In the genomic region with DNA sequence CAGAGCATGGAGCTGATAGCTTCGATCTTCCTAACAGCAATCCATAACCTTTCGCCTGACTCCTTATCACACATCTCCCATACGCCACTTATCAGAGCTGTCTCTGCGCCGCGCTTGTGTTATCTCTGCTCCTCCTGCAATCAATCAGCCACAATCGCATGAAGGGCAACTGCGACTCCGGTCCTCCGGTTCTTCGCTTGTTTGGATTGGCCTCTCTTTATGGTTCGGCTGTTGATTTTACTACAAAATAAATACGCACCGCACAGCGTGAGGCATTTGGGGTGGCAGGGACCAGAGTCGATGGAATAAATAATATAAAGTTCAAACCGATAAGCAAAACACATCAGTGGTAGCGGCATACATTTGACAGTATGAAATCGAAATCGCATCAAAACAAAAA, we compare ENCODE assay signal across 1 fruit fly cellular context.
TF ChIP-seq lines count a peak whose summit lies in the region.

No protein-coding gene starts in this region.

TF ChIP-seq in whole organism, embryonic, 481 proteins besides CTCF, POLR2A, EP300 and RAD21 (continued from another document and continues in another):
- no peak for TF ChIP-seq CG7963 (GFP tag; IDR thresholded peaks at IDR 0.05; lab: Robert Waterston, UW; ENCODE audit: partially characterized antibody)
- TF ChIP-seq Sox102F (GFP tag; optimal IDR thresholded peaks at IDR 0.05; lab: Kevin White, UChicago): no peak
- peak; percentile 50 for TF ChIP-seq CG8089 (GFP tag; optimal IDR thresholded peaks at IDR 0.05; lab: Kevin White, UChicago)
- TF ChIP-seq CG33213 (GFP tag; optimal IDR thresholded peaks at IDR 0.05; lab: Kevin White, UChicago): peak; percentile 79
- no peak for TF ChIP-seq aop (GFP tag; IDR thresholded peaks at IDR 0.05; lab: Robert Waterston, UW)
- 0 out of 3 replicates have a peak, but pooled peaks have one; percentile 47 for TF ChIP-seq CG11456 (GFP tag; IDR thresholded peaks at IDR 0.05; lab: Robert Waterston, UW)
- TF ChIP-seq HmgZ (tag; optimal IDR thresholded peaks at IDR 0.05; lab: Kevin White, UChicago): no peak
- peak; percentile 42 for TF ChIP-seq danr (GFP tag; IDR thresholded peaks at IDR 0.05; lab: Robert Waterston, UW)
- TF ChIP-seq dpn (GFP tag; optimal IDR thresholded peaks at IDR 0.05; lab: Kevin White, UChicago): peak in 1 of 2 experiments; percentile 63
- TF ChIP-seq CG34224 (GFP tag; IDR thresholded peaks at IDR 0.05; lab: Robert Waterston, UW; ENCODE audit: partially characterized antibody): no peak
- peak; percentile 63 for TF ChIP-seq Camta (GFP tag; optimal IDR thresholded peaks at IDR 0.05; lab: Kevin White, UChicago)
- TF ChIP-seq dan (GFP tag; IDR thresholded peaks at IDR 0.05; lab: Robert Waterston, UW): no peak
- TF ChIP-seq CG15011 (GFP tag; optimal IDR thresholded peaks at IDR 0.05; lab: Kevin White, UChicago): peak; percentile 65
- TF ChIP-seq sima (GFP tag; optimal IDR thresholded peaks at IDR 0.05; lab: Kevin White, UChicago): no peak
- TF ChIP-seq jigr1 (GFP tag; IDR thresholded peaks at IDR 0.05; lab: Robert Waterston, UW): no peak
- TF ChIP-seq ab (GFP tag; optimal IDR thresholded peaks at IDR 0.05; lab: Kevin White, UChicago): no peak
- TF ChIP-seq CG1529 (GFP tag; optimal IDR thresholded peaks at IDR 0.05; lab: Kevin White, UChicago): peak; percentile 41
- peak; percentile 57 for TF ChIP-seq Sox100B (GFP tag; optimal IDR thresholded peaks at IDR 0.05; lab: Kevin White, UChicago)
- TF ChIP-seq Dip2 (GFP tag; IDR thresholded peaks at IDR 0.05; lab: Robert Waterston, UW): no peak
- peak; percentile 61 for TF ChIP-seq CG12071 (GFP tag; optimal IDR thresholded peaks at IDR 0.05; lab: Kevin White, UChicago)
- peak; percentile 82 for TF ChIP-seq CG7745 (tag; optimal IDR thresholded peaks at IDR 0.05; lab: Kevin White, UChicago)
- TF ChIP-seq CG16815 (GFP tag; optimal IDR thresholded peaks at IDR 0.05; lab: Kevin White, UChicago): peak; percentile 12
- peak; percentile 13 for TF ChIP-seq CG12391 (tag; optimal IDR thresholded peaks at IDR 0.05; lab: Kevin White, UChicago)
- peak; percentile 60 for TF ChIP-seq sqz (GFP tag; optimal IDR thresholded peaks at IDR 0.05; lab: Kevin White, UChicago)
- TF ChIP-seq pros (GFP tag; optimal IDR thresholded peaks at IDR 0.05; lab: Kevin White, UChicago): peak; percentile 24
- no peak for TF ChIP-seq Elba2 (GFP tag; optimal IDR thresholded peaks at IDR 0.05; lab: Kevin White, UChicago)
- peak; percentile 37 for TF ChIP-seq CG17802 (tag; optimal IDR thresholded peaks at IDR 0.05; lab: Kevin White, UChicago)
- TF ChIP-seq h (optimal IDR thresholded peaks at IDR 0.05; lab: Kevin White, UChicago): no peak
- 0 out of 2 replicates have a peak, but pooled peaks have one; percentile 42 for TF ChIP-seq dati (GFP tag; IDR thresholded peaks at IDR 0.05; lab: Robert Waterston, UW)
- TF ChIP-seq D (optimal IDR thresholded peaks at IDR 0.05; lab: Kevin White, UChicago): no peak
- peak; percentile 77 for TF ChIP-seq D (GFP tag; optimal IDR thresholded peaks at IDR 0.05; lab: Kevin White, UChicago)
- peak; percentile 20 for TF ChIP-seq CG4854 (GFP tag; optimal IDR thresholded peaks at IDR 0.05; lab: Kevin White, UChicago)
- 0 out of 3 replicates have a peak, but pooled peaks have one; percentile 30 for TF ChIP-seq CG6175 (GFP tag; IDR thresholded peaks at IDR 0.05; lab: Robert Waterston, UW)
- peak; percentile 31 for TF ChIP-seq CG8924 (tag; optimal IDR thresholded peaks at IDR 0.05; lab: Kevin White, UChicago)
- TF ChIP-seq CG5180 (GFP tag; optimal IDR thresholded peaks at IDR 0.05; lab: Kevin White, UChicago): peak; percentile 24
- peak; percentile 96 for TF ChIP-seq CG15696 (tag; optimal IDR thresholded peaks at IDR 0.05; lab: Kevin White, UChicago)
- TF ChIP-seq sisA (GFP tag; IDR thresholded peaks at IDR 0.05; lab: Robert Waterston, UW): no peak
- TF ChIP-seq vfl (GFP tag; optimal IDR thresholded peaks at IDR 0.05; lab: Kevin White, UChicago): no peak
- no peak for TF ChIP-seq insv (GFP tag; optimal IDR thresholded peaks at IDR 0.05; lab: Kevin White, UChicago)
- TF ChIP-seq az2 (GFP tag; optimal IDR thresholded peaks at IDR 0.05; lab: Kevin White, UChicago): no peak
- TF ChIP-seq CG8478 (optimal IDR thresholded peaks at IDR 0.05; lab: Kevin White, UChicago): no peak
- peak; percentile 85 for TF ChIP-seq CG1792 (GFP tag; optimal IDR thresholded peaks at IDR 0.05; lab: Kevin White, UChicago)
- TF ChIP-seq CG15514 (GFP tag; optimal IDR thresholded peaks at IDR 0.05; lab: Kevin White, UChicago): peak; percentile 17
- TF ChIP-seq CG11085 (GFP tag; IDR thresholded peaks at IDR 0.05; lab: Robert Waterston, UW): peak; percentile 33; the same call in 1 of the 2 replicates
- peak; percentile 78 for TF ChIP-seq onecut (GFP tag; IDR thresholded peaks at IDR 0.05; lab: Robert Waterston, UW)
- TF ChIP-seq CG30431 (GFP tag; optimal IDR thresholded peaks at IDR 0.05; lab: Kevin White, UChicago): peak; percentile 39
- TF ChIP-seq CG32767 (GFP tag; IDR thresholded peaks at IDR 0.05; lab: Robert Waterston, UW): no peak
- peak; percentile 73 for TF ChIP-seq CG18599 (GFP tag; optimal IDR thresholded peaks at IDR 0.05; lab: Kevin White, UChicago)
- peak; percentile 63 for TF ChIP-seq Spps (tag; optimal IDR thresholded peaks at IDR 0.05; lab: Kevin White, UChicago)
- TF ChIP-seq CG3847 (GFP tag; IDR thresholded peaks at IDR 0.05; lab: Robert Waterston, UW): no peak
- TF ChIP-seq sens (GFP tag; lab: Kevin White, UChicago): peak; percentile 95
- no peak for TF ChIP-seq amos (GFP tag; IDR thresholded peaks at IDR 0.05; lab: Robert Waterston, UW; ENCODE audit: partially characterized antibody)
- TF ChIP-seq Rx (GFP tag; IDR thresholded peaks at IDR 0.05; lab: Robert Waterston, UW): 0 out of 2 replicates have a peak, but pooled peaks have one; percentile 39
- peak; percentile 11 for TF ChIP-seq CG11723 (GFP tag; optimal IDR thresholded peaks at IDR 0.05; lab: Kevin White, UChicago)
- TF ChIP-seq CG2875 (GFP tag; optimal IDR thresholded peaks at IDR 0.05; lab: Kevin White, UChicago): peak; percentile 76
- peak; percentile 56 for TF ChIP-seq Nf-YA (GFP tag; IDR thresholded peaks at IDR 0.05; lab: Robert Waterston, UW)
- peak in 1 of 2 experiments; percentile 26 for TF ChIP-seq Hr78 (GFP tag; optimal IDR thresholded peaks at IDR 0.05; lab: Kevin White, UChicago)
- no peak for TF ChIP-seq CG7372 (GFP tag; IDR thresholded peaks at IDR 0.05; lab: Robert Waterston, UW)
- TF ChIP-seq CG2120 (GFP tag; optimal IDR thresholded peaks at IDR 0.05; lab: Kevin White, UChicago): no peak
- peak; percentile 24 for TF ChIP-seq Sry-δ (GFP tag; optimal IDR thresholded peaks at IDR 0.05; lab: Kevin White, UChicago)
- TF ChIP-seq ham (GFP tag; IDR thresholded peaks at IDR 0.05; lab: Robert Waterston, UW): no peak
- no peak for TF ChIP-seq Eip74EF (GFP tag; optimal IDR thresholded peaks at IDR 0.05; lab: Kevin White, UChicago)
- peak; percentile 19 for TF ChIP-seq scrt (GFP tag; optimal IDR thresholded peaks at IDR 0.05; lab: Kevin White, UChicago)
- no peak for TF ChIP-seq gfzf (GFP tag; optimal IDR thresholded peaks at IDR 0.05; lab: Kevin White, UChicago)
- peak; percentile 67 for TF ChIP-seq Blimp-1 (GFP tag; optimal IDR thresholded peaks at IDR 0.05; lab: Kevin White, UChicago)
- peak; percentile 56 for TF ChIP-seq maf-S (GFP tag; optimal IDR thresholded peaks at IDR 0.05; lab: Kevin White, UChicago)
- no peak for TF ChIP-seq tll (GFP tag; optimal IDR thresholded peaks at IDR 0.05; lab: Kevin White, UChicago)
- no peak for TF ChIP-seq Dek (tag; optimal IDR thresholded peaks at IDR 0.05; lab: Kevin White, UChicago)
- peak; percentile 81 for TF ChIP-seq fd102C (GFP tag; optimal IDR thresholded peaks at IDR 0.05; lab: Kevin White, UChicago)
- TF ChIP-seq CG10366 (GFP tag; IDR thresholded peaks at IDR 0.05; lab: Robert Waterston, UW): peak; percentile 32; the same call in 1 of the 2 replicates
- TF ChIP-seq ERR (GFP tag; optimal IDR thresholded peaks at IDR 0.05; lab: Kevin White, UChicago): peak; percentile 44
- TF ChIP-seq Hr51 (GFP tag; optimal IDR thresholded peaks at IDR 0.05; lab: Kevin White, UChicago): peak in 1 of 2 experiments; percentile 70
- peak; percentile 45; the same call in 1 of the 2 replicates for TF ChIP-seq CG4730 (GFP tag; IDR thresholded peaks at IDR 0.05; lab: Robert Waterston, UW)
- TF ChIP-seq CG3838 (GFP tag; optimal IDR thresholded peaks at IDR 0.05; lab: Kevin White, UChicago): peak; percentile 53
- peak; percentile 18 for TF ChIP-seq CoRest (tag; optimal IDR thresholded peaks at IDR 0.05; lab: Kevin White, UChicago)
- TF ChIP-seq Bgb (GFP tag; IDR thresholded peaks at IDR 0.05; lab: Robert Waterston, UW; ENCODE audit: partially characterized antibody): no peak
- no peak for TF ChIP-seq CG13624 (GFP tag; optimal IDR thresholded peaks at IDR 0.05; lab: Kevin White, UChicago)
- TF ChIP-seq chn (GFP tag; optimal IDR thresholded peaks at IDR 0.05; lab: Kevin White, UChicago): peak; percentile 40
- no peak for TF ChIP-seq Hr39 (optimal IDR thresholded peaks at IDR 0.05; lab: Kevin White, UChicago)
- peak; percentile 97 for TF ChIP-seq grn (GFP tag; optimal IDR thresholded peaks at IDR 0.05; lab: Kevin White, UChicago)
- peak; percentile 91 for TF ChIP-seq CG6813 (GFP tag; optimal IDR thresholded peaks at IDR 0.05; lab: Kevin White, UChicago)
- TF ChIP-seq CG11093 (GFP tag; IDR thresholded peaks at IDR 0.05; lab: Robert Waterston, UW): peak; percentile 34; the same call in 1 of the 3 replicates
- peak; percentile 59 for TF ChIP-seq CG12236 (GFP tag; optimal IDR thresholded peaks at IDR 0.05; lab: Kevin White, UChicago)
- no peak for TF ChIP-seq CG17612 (GFP tag; IDR thresholded peaks at IDR 0.05; lab: Robert Waterston, UW)
- TF ChIP-seq gce (GFP tag; IDR thresholded peaks at IDR 0.05; lab: Robert Waterston, UW): peak; percentile 67; the same call in 1 of the 3 replicates
- no peak for TF ChIP-seq CG9817 (tag; optimal IDR thresholded peaks at IDR 0.05; lab: Kevin White, UChicago)
- peak; percentile 25 for TF ChIP-seq PHDP (tag; optimal IDR thresholded peaks at IDR 0.05; lab: Kevin White, UChicago)
- TF ChIP-seq CG11398 (GFP tag; optimal IDR thresholded peaks at IDR 0.05; lab: Kevin White, UChicago): peak; percentile 66
- TF ChIP-seq CG9932 (GFP tag; IDR thresholded peaks at IDR 0.05; lab: Robert Waterston, UW): peak; percentile 41; the same call in 1 of the 2 replicates
- peak; percentile 62 for TF ChIP-seq CG4328 (GFP tag; optimal IDR thresholded peaks at IDR 0.05; lab: Kevin White, UChicago)
- no peak for TF ChIP-seq en (GFP tag; optimal IDR thresholded peaks at IDR 0.05; lab: Kevin White, UChicago)
- peak; percentile 85 for TF ChIP-seq MTF-1 (GFP tag; optimal IDR thresholded peaks at IDR 0.05; lab: Kevin White, UChicago; ENCODE audit: borderline replicate concordance)
- TF ChIP-seq dmrt11E (tag; optimal IDR thresholded peaks at IDR 0.05; lab: Kevin White, UChicago): peak; percentile 83
- no peak for TF ChIP-seq Usf (GFP tag; optimal IDR thresholded peaks at IDR 0.05; lab: Kevin White, UChicago)
- TF ChIP-seq NFAT (GFP tag; IDR thresholded peaks at IDR 0.05; lab: Robert Waterston, UW): 0 out of 2 replicates have a peak, but pooled peaks have one; percentile 36
- peak; percentile 39; the same call in 1 of the 3 replicates for TF ChIP-seq croc (GFP tag; conservative IDR thresholded peaks at IDR 0.05; lab: Robert Waterston, UW)
- TF ChIP-seq phol (tag; optimal IDR thresholded peaks at IDR 0.05; lab: Kevin White, UChicago): no peak
- no peak for TF ChIP-seq knrl (GFP tag; IDR thresholded peaks at IDR 0.05; lab: Robert Waterston, UW; ENCODE audit: partially characterized antibody)
- TF ChIP-seq CG43689 (GFP tag; IDR thresholded peaks at IDR 0.05; lab: Robert Waterston, UW): no peak
- TF ChIP-seq sim (GFP tag; IDR thresholded peaks at IDR 0.05; lab: Robert Waterston, UW): peak; percentile 79
- no peak for TF ChIP-seq Trl (optimal IDR thresholded peaks at IDR 0.05; lab: Kevin White, UChicago)
- TF ChIP-seq Trl (GFP tag; optimal IDR thresholded peaks at IDR 0.05; lab: Kevin White, UChicago): peak; percentile 68
- TF ChIP-seq MBD-R2 (GFP tag; IDR thresholded peaks at IDR 0.05; lab: Robert Waterston, UW): no peak
- TF ChIP-seq Dip3 (GFP tag; optimal IDR thresholded peaks at IDR 0.05; lab: Kevin White, UChicago): no peak
- peak; percentile 32 for TF ChIP-seq CG12299 (tag; optimal IDR thresholded peaks at IDR 0.05; lab: Kevin White, UChicago)
- no peak for TF ChIP-seq slou (GFP tag; optimal IDR thresholded peaks at IDR 0.05; lab: Kevin White, UChicago)
- TF ChIP-seq Jarid2 (GFP tag; optimal IDR thresholded peaks at IDR 0.05; lab: Kevin White, UChicago): peak; percentile 34
- peak; percentile 34 for TF ChIP-seq Fer2 (tag; optimal IDR thresholded peaks at IDR 0.05; lab: Kevin White, UChicago)
- peak; percentile 60; the same call in 1 of the 2 replicates for TF ChIP-seq vvl (GFP tag; IDR thresholded peaks at IDR 0.05; lab: Robert Waterston, UW)
- peak; percentile 66; the same call in 1 of the 2 replicates for TF ChIP-seq HLH3B (GFP tag; IDR thresholded peaks at IDR 0.05; lab: Robert Waterston, UW)
- peak; percentile 88 for TF ChIP-seq HLHmδ (GFP tag; optimal IDR thresholded peaks at IDR 0.05; lab: Kevin White, UChicago)
- peak; percentile 33 for TF ChIP-seq CG18764 (GFP tag; optimal IDR thresholded peaks at IDR 0.05; lab: Kevin White, UChicago)
- TF ChIP-seq CrebB (tag; optimal IDR thresholded peaks at IDR 0.05; lab: Kevin White, UChicago): peak; percentile 15
- TF ChIP-seq CG2678 (tag; optimal IDR thresholded peaks at IDR 0.05; lab: Kevin White, UChicago): peak; percentile 71
- no peak for TF ChIP-seq trh (GFP tag; optimal IDR thresholded peaks at IDR 0.05; lab: Kevin White, UChicago)
- TF ChIP-seq CG17186 (GFP tag; optimal IDR thresholded peaks at IDR 0.05; lab: Kevin White, UChicago): peak; percentile 11
- peak; percentile 84 for TF ChIP-seq bab2 (GFP tag; optimal IDR thresholded peaks at IDR 0.05; lab: Kevin White, UChicago)
- no peak for TF ChIP-seq CG15073 (GFP tag; optimal IDR thresholded peaks at IDR 0.05; lab: Kevin White, UChicago)
- no peak for TF ChIP-seq BEAF-32 (GFP tag; optimal IDR thresholded peaks at IDR 0.05; lab: Kevin White, UChicago)
- TF ChIP-seq CG15479 (GFP tag; optimal IDR thresholded peaks at IDR 0.05; lab: Kevin White, UChicago): peak; percentile 40
- no peak for TF ChIP-seq CG14860 (GFP tag; IDR thresholded peaks at IDR 0.05; lab: Robert Waterston, UW; ENCODE audit: partially characterized antibody)
- TF ChIP-seq pfk (GFP tag; optimal IDR thresholded peaks at IDR 0.05; lab: Kevin White, UChicago): peak; percentile 55
- 0 out of 3 replicates have a peak, but pooled peaks have one; percentile 16 for TF ChIP-seq CG34422 (GFP tag; IDR thresholded peaks at IDR 0.05; lab: Robert Waterston, UW)
- TF ChIP-seq CG10274 (GFP tag; optimal IDR thresholded peaks at IDR 0.05; lab: Kevin White, UChicago): peak; percentile 17
- peak; percentile 27 for TF ChIP-seq CG31365 (tag; optimal IDR thresholded peaks at IDR 0.05; lab: Kevin White, UChicago)
